Fruit fly (Drosophila melanogaster): Measurements from ENCODE around the gene Pde11.

DNA sequence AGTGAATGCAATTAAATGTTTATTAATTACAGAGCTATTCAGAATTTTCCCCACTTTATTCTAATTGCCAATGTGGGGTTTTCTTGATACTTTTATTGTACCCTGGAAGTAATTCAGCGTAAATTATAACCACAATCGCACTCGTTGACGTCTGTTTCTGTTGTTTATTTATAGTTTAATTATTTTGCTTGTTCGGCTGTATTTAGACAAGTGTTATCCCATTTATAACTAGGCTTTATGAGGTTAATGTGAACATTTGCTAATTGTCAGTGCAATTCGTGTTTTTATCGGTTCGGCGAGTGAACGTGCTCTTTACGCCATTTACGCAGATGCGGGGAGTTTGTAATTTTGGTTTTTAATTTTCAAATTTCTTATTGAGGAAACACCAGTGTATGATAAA, 34.9 kb upstream of the Pde11 start:
- no peak for TF ChIP-seq psq (GFP tag; optimal IDR thresholded peaks at IDR 0.05)
- no peak for TF ChIP-seq Vsx2 (GFP tag; optimal IDR thresholded peaks at IDR 0.05; ENCODE audit: partially characterized antibody)
- TF ChIP-seq Myc (optimal IDR thresholded peaks at IDR 0.05) = no peak
- no peak for TF ChIP-seq N (GFP tag; optimal IDR thresholded peaks at IDR 0.05)
- TF ChIP-seq pan (optimal IDR thresholded peaks at IDR 0.05) = no peak
- peak; percentile 38 for TF ChIP-seq h (GFP tag; optimal IDR thresholded peaks at IDR 0.05)
- TF ChIP-seq brk (GFP tag; optimal IDR thresholded peaks at IDR 0.05) = no peak
- TF ChIP-seq Dif (GFP tag; optimal IDR thresholded peaks at IDR 0.05; ENCODE audit: partially characterized antibody) = no peak
- no peak for TF ChIP-seq br (GFP tag; optimal IDR thresholded peaks at IDR 0.05)
